Worm (Caenorhabditis elegans) whole organism, young adult: Measurements from ENCODE around the gene H21P03.10.
A peak's percentile ranks its signal among the peaks of the same experiment; 100 is the strongest.

Experiments used
- B0035.1 ChIP-seq: sonication (generic microtip); optimal IDR thresholded peaks from 2 replicates; lab custom pipeline; 2016; ENCODE audit warnings: missing genetic modification characterization, mild to moderate bottlenecking, missing compliant biosample characterization, missing genotype, missing genetic modification reagents
- B0261.1 ChIP-seq: sonication (generic microtip); optimal IDR thresholded peaks from 2 replicates; lab custom pipeline; 2016; ENCODE audit warnings: mild to moderate bottlenecking, missing genetic modification characterization, moderate library complexity, missing compliant biosample characterization
- C17E4.6 ChIP-seq: fragments of 200-800 bp; sonication (Bioruptor generic); IDR thresholded peaks from 2 replicates; pipeline ENCODE4 v1.3.6; 2022; ENCODE audit warnings: missing genetic modification reagents, missing genetic modification characterization, missing compliant biosample characterization
- F22D6.2 ChIP-seq: sonication (generic microtip); optimal IDR thresholded peaks from 2 replicates; lab custom pipeline; 2016; ENCODE audit warnings: mild to moderate bottlenecking, missing genetic modification characterization, missing compliant biosample characterization
- F33H1.4 ChIP-seq: fragments of 200-800 bp; sonication (Bioruptor generic); IDR thresholded peaks from 2 replicates; pipeline ENCODE4 v1.3.6; 2022; ENCODE audit warnings: missing genetic modification reagents, missing genetic modification characterization, missing compliant biosample characterization
- F49E8.2 ChIP-seq: sonication (generic microtip); optimal IDR thresholded peaks from 3 replicates; lab custom pipeline; 2017; ENCODE audit warnings: missing genetic modification characterization, mild to moderate bottlenecking, missing compliant biosample characterization, antibody characterized with exemption, moderate library complexity; ENCODE audit not compliant: insufficient read depth
- F55B11.4 ChIP-seq: sonication (generic microtip); optimal IDR thresholded peaks from 2 replicates; lab custom pipeline; 2016; ENCODE audit warnings: missing compliant biosample characterization, missing genetic modification characterization, borderline replicate concordance; ENCODE audit not compliant: insufficient read depth
- F57C9.4 ChIP-seq: sonication (generic microtip); optimal IDR thresholded peaks from 2 replicates; lab custom pipeline; 2017; ENCODE audit warnings: mild to moderate bottlenecking, missing genetic modification characterization, missing compliant biosample characterization
- Y95B8A.8 ChIP-seq: fragments of 200-800 bp; sonication (Bioruptor generic); IDR thresholded peaks from 2 replicates; pipeline ENCODE4 v1.3.6; 2022; ENCODE audit warnings: missing genetic modification reagents, missing genetic modification characterization, missing compliant biosample characterization
- atf-7 ChIP-seq: sonication (generic microtip); optimal IDR thresholded peaks from 2 replicates; lab custom pipeline; 2017; ENCODE audit warnings: mild to moderate bottlenecking, missing genetic modification characterization, missing compliant biosample characterization
- attf-5 ChIP-seq: fragments of 200-800 bp; sonication (Bioruptor generic); optimal IDR thresholded peaks from 2 replicates; lab custom pipeline; 2018; ENCODE audit warnings: mild to moderate bottlenecking, missing genetic modification characterization, missing compliant biosample characterization
- attf-6 ChIP-seq: fragments of 200-800 bp; sonication (Bioruptor generic); IDR thresholded peaks from 2 replicates; pipeline ENCODE4 v1.3.6; 2022; ENCODE audit warnings: missing genetic modification reagents, missing genetic modification characterization, missing compliant biosample characterization
- ccch-3 ChIP-seq: fragments of 200-800 bp; sonication (Bioruptor generic); optimal IDR thresholded peaks from 2 replicates; lab custom pipeline; 2018; ENCODE audit warnings: mild to moderate bottlenecking, missing genetic modification characterization, missing compliant biosample characterization
- cebp-1 ChIP-seq, 2 experiments: fragments of 200-800 bp in 1 of 2; sonication (Bioruptor generic) in 1 of 2; sonication (generic microtip) in 1 of 2; IDR thresholded peaks in 1 of 2; optimal IDR thresholded peaks in 1 of 2; 2 replicates each; pipeline versions ENCODE4 v1.3.6 to Lab custom; 2017 to 2022; ENCODE audit warnings: missing compliant biosample characterization in 2 of 2, missing genetic modification characterization in 2 of 2, mild to moderate bottlenecking in 1 of 2, missing genetic modification reagents in 1 of 2, moderate library complexity in 1 of 2
- ceh-79 ChIP-seq: sonication (generic microtip); optimal IDR thresholded peaks from 2 replicates; lab custom pipeline; 2017; ENCODE audit warnings: mild to moderate bottlenecking, missing genetic modification characterization, missing compliant biosample characterization
- chd-7 ChIP-seq: sonication (generic microtip); optimal IDR thresholded peaks from 2 replicates; lab custom pipeline; 2016; ENCODE audit warnings: mild to moderate bottlenecking, missing genetic modification characterization, moderate library complexity, missing compliant biosample characterization
- dpff-1 ChIP-seq: sonication (generic microtip); optimal IDR thresholded peaks from 2 replicates; lab custom pipeline; 2017; ENCODE audit warnings: mild to moderate bottlenecking, missing genetic modification characterization, missing compliant biosample characterization
- dpl-1 ChIP-seq: fragments of 150-350 bp; optimal IDR thresholded peaks from 2 replicates; lab custom pipeline; 2014; ENCODE audit warnings: missing biosample characterization, missing genetic modification reagents, missing genetic modification characterization
- ekl-4 ChIP-seq: fragments of 200-800 bp; sonication (Bioruptor generic); IDR thresholded peaks from 2 replicates; pipeline ENCODE4 v1.3.6; 2022; ENCODE audit warnings: missing genetic modification reagents, missing genetic modification characterization, missing compliant biosample characterization
- ets-4 ChIP-seq: fragments of 200-800 bp; sonication (Bioruptor generic); optimal IDR thresholded peaks from 2 replicates; lab custom pipeline; 2018; ENCODE audit warnings: mild to moderate bottlenecking, missing genetic modification characterization, missing compliant biosample characterization
- fkh-3 ChIP-seq: sonication (generic microtip); optimal IDR thresholded peaks from 2 replicates; lab custom pipeline; 2016; ENCODE audit warnings: mild to moderate bottlenecking, missing genetic modification characterization, missing compliant biosample characterization
- him-1 ChIP-seq: sonication (generic microtip); optimal IDR thresholded peaks from 2 replicates; lab custom pipeline; 2016; ENCODE audit warnings: missing genotype, missing genetic modification reagents, missing genetic modification characterization, missing compliant biosample characterization
- let-607 ChIP-seq, 2 experiments: fragments of 200-800 bp in 1 of 2; sonication (Bioruptor generic) in 1 of 2; sonication (generic microtip) in 1 of 2; optimal IDR thresholded peaks; 2 replicates each; lab custom pipeline; 2016 to 2018; ENCODE audit warnings: mild to moderate bottlenecking in 2 of 2, missing compliant biosample characterization in 2 of 2, missing genetic modification characterization in 2 of 2, moderate library complexity in 2 of 2, missing genotype in 1 of 2
- lin-54 ChIP-seq: fragments of 200-800 bp; sonication (Bioruptor generic); optimal IDR thresholded peaks from 2 replicates; lab custom pipeline; 2018; ENCODE audit warnings: mild to moderate bottlenecking, missing genetic modification characterization, missing compliant biosample characterization
- madf-3 ChIP-seq: fragments of 200-800 bp; sonication (Bioruptor generic); IDR thresholded peaks from 2 replicates; pipeline ENCODE4 v1.3.6; 2022; ENCODE audit warnings: missing genetic modification reagents, missing genetic modification characterization, missing compliant biosample characterization
- madf-6 ChIP-seq: fragments of 200-800 bp; sonication (Bioruptor generic); IDR thresholded peaks from 2 replicates; pipeline ENCODE4 v1.3.6; 2022; ENCODE audit warnings: missing genetic modification reagents, missing genetic modification characterization, missing compliant biosample characterization
- madf-8 ChIP-seq: fragments of 200-800 bp; sonication (Bioruptor generic); conservative IDR thresholded peaks from 2 replicates; pipeline ENCODE4 v1.3.6; 2022; ENCODE audit warnings: missing genetic modification reagents, missing genetic modification characterization, missing compliant biosample characterization
- mel-28 ChIP-seq: sonication (generic microtip); optimal IDR thresholded peaks from 2 replicates; lab custom pipeline; 2016; ENCODE audit warnings: borderline replicate concordance, mild to moderate bottlenecking, missing genetic modification characterization, missing compliant biosample characterization
- mes-4 ChIP-seq: sonication (generic microtip); optimal IDR thresholded peaks from 2 replicates; lab custom pipeline; 2016; ENCODE audit warnings: missing genotype, missing genetic modification characterization, missing compliant biosample characterization
- nhr-80 ChIP-seq: sonication (generic microtip); optimal IDR thresholded peaks from 2 replicates; lab custom pipeline; 2016; ENCODE audit warnings: missing genetic modification characterization, missing compliant biosample characterization
- nhr-90 ChIP-seq: sonication (generic microtip); optimal IDR thresholded peaks from 2 replicates; lab custom pipeline; 2016; ENCODE audit warnings: missing genotype, mild to moderate bottlenecking, missing genetic modification characterization, missing compliant biosample characterization
- pbrm-1 ChIP-seq: fragments of 200-800 bp; sonication (Bioruptor generic); IDR thresholded peaks from 2 replicates; pipeline ENCODE4 v1.3.6; 2022; ENCODE audit warnings: missing genetic modification reagents, missing genetic modification characterization, missing compliant biosample characterization
- rpc-1 ChIP-seq, 2 experiments: fragments of 150-350 bp in 1 of 2; sonication (generic microtip) in 1 of 2; optimal IDR thresholded peaks; 2 replicates each; lab custom pipeline; 2014 to 2018; ENCODE audit warnings: missing biosample characterization in 1 of 2, missing genetic modification characterization in 1 of 2, missing genetic modification reagents in 1 of 2, missing genotype in 1 of 2
- snpc-3.4 ChIP-seq: sonication (generic microtip); optimal IDR thresholded peaks from 2 replicates; lab custom pipeline; 2017; ENCODE audit warnings: missing genetic modification characterization, mild to moderate bottlenecking, missing compliant biosample characterization, antibody characterized with exemption, moderate library complexity, missing genotype, missing genetic modification reagents
- snpc-4 ChIP-seq, 5 experiments: fragments of 150-350 bp in 1 of 5; sonication (generic microtip) in 4 of 5; optimal IDR thresholded peaks; 2 replicates each; lab custom pipeline; 2014 to 2018; ENCODE audit warnings: missing genetic modification characterization in 5 of 5, missing biosample characterization in 3 of 5, antibody characterized with exemption in 2 of 5, mild to moderate bottlenecking in 2 of 5, missing compliant biosample characterization in 2 of 5, missing genotype in 2 of 5, moderate library complexity in 2 of 5, missing genetic modification reagents in 1 of 5
- sptf-2 ChIP-seq: fragments of 200-800 bp; sonication (Bioruptor generic); optimal IDR thresholded peaks from 2 replicates; lab custom pipeline; 2018; ENCODE audit warnings: mild to moderate bottlenecking, missing genetic modification characterization, missing compliant biosample characterization
- tbp1 ChIP-seq: fragments of 200-800 bp; sonication (Bioruptor generic); optimal IDR thresholded peaks from 2 replicates; lab custom pipeline; 2018; ENCODE audit warnings: mild to moderate bottlenecking, missing genetic modification characterization, missing compliant biosample characterization
- unc-130 ChIP-seq: sonication (generic microtip); optimal IDR thresholded peaks from 2 replicates; lab custom pipeline; 2016; ENCODE audit warnings: missing genetic modification reagents, missing genetic modification characterization, missing compliant biosample characterization
- xnd-1 ChIP-seq: sonication (generic microtip); optimal IDR thresholded peaks from 2 replicates; lab custom pipeline; 2016; ENCODE audit warnings: missing genotype, missing genetic modification reagents, missing genetic modification characterization, missing compliant biosample characterization
- zfh-2 ChIP-seq: fragments of 200-800 bp; sonication (Bioruptor generic); conservative IDR thresholded peaks from 2 replicates; pipeline ENCODE4 v1.3.6; 2022; ENCODE audit warnings: missing genetic modification reagents, missing genetic modification characterization, missing compliant biosample characterization
- ztf-22 ChIP-seq: fragments of 200-800 bp; sonication (Bioruptor generic); optimal IDR thresholded peaks from 2 replicates; lab custom pipeline; 2018; ENCODE audit warnings: mild to moderate bottlenecking, missing genetic modification characterization, moderate library complexity, missing compliant biosample characterization
- ztf-26 ChIP-seq: sonication (generic microtip); optimal IDR thresholded peaks from 2 replicates; lab custom pipeline; 2017; ENCODE audit warnings: missing genetic modification characterization, missing compliant biosample characterization
- ztf-28 ChIP-seq: fragments of 200-800 bp; sonication (Bioruptor generic); IDR thresholded peaks from 2 replicates; pipeline ENCODE4 v1.3.6; 2022; ENCODE audit warnings: missing genetic modification reagents, missing genetic modification characterization, missing compliant biosample characterization

The H21P03.10 gene

ce11 chrIV:11474067-11474466 is 26.5 kb upstream of the H21P03.10 start (continued):
- TF ChIP-seq F49E8.2 (tag; lab: Kevin White, UChicago) (peak; percentile 86), madf-6 (GFP tag; lab: Robert Waterston, UW) (peak; percentile 81), rpc-1 (optimal IDR thresholded peaks at IDR 0.05; lab: Kevin White, UChicago) (peak; percentile 75), rpc-1 (tag; optimal IDR thresholded peaks at IDR 0.05; lab: Kevin White, UChicago) (peak; percentile 95), atf-7 (peak; percentile 79), him-1 (peak; percentile 72), madf-8 (GFP tag; lab: Robert Waterston, UW) (0 out of 2 replicates have a peak, but pooled peaks have one; percentile 16), ceh-79 (tag; lab: Kevin White, UChicago) (peak; percentile 99), ztf-22 (GFP tag; lab: Kevin White, UChicago) (no peak), snpc-4 (GFP tag; optimal IDR thresholded peaks at IDR 0.05; lab: Kevin White, UChicago) (peak; percentile 68), snpc-4 (tag; optimal IDR thresholded peaks at IDR 0.05; lab: Kevin White, UChicago) (peak; percentile 33 to 70 (median 64)), unc-130 (peak; percentile 79), mes-4 (peak; percentile 87), F55B11.4 (tag; lab: Kevin White, UChicago) (peak; percentile 40), C17E4.6 (peak; percentile 78; the same call in 1 of the 2 replicates), madf-3 (GFP tag; lab: Robert Waterston, UW) (0 out of 2 replicates have a peak, but pooled peaks have one; percentile 44), tbp1 (GFP tag; lab: Kevin White, UChicago) (peak; percentile 97), ztf-26 (tag; lab: Kevin White, UChicago) (peak; percentile 72), zfh-2 (GFP tag; lab: Robert Waterston, UW) (peak; percentile 90), attf-6 (peak; percentile 84), fkh-3 (tag; lab: Kevin White, UChicago) (peak; percentile 90), F22D6.2 (tag; lab: Kevin White, UChicago) (peak; percentile 70), cebp-1 (GFP tag; IDR thresholded peaks at IDR 0.05; lab: Robert Waterston, UW) (no peak), cebp-1 (tag; optimal IDR thresholded peaks at IDR 0.05; lab: Kevin White, UChicago) (peak; percentile 84), pbrm-1 (GFP tag; lab: Robert Waterston, UW) (peak; percentile 75; the same call in 1 of the 2 replicates), xnd-1 (tag; lab: Kevin White, UChicago) (no peak), mel-28 (tag; lab: Kevin White, UChicago) (peak; percentile 50), chd-7 (tag; lab: Kevin White, UChicago) (peak; percentile 89), ets-4 (GFP tag; lab: Kevin White, UChicago) (peak; percentile 93), F33H1.4 (GFP tag; lab: Robert Waterston, UW) (peak; percentile 67), dpff-1 (tag; lab: Kevin White, UChicago) (peak; percentile 63), F57C9.4 (tag; lab: Kevin White, UChicago) (peak; percentile 53)

- peak; percentile 78 for TF ChIP-seq zfh-2 (GFP tag; lab: Robert Waterston, UW)
- TF ChIP-seq let-607 (tag; optimal IDR thresholded peaks at IDR 0.05; lab: Kevin White, UChicago): no peak
- TF ChIP-seq, all 124 proteins: peak for 1
These were observed 25.4 kb upstream of the H21P03.10 start for ce11 chrIV:11475080-11475479.

- TF ChIP-seq F49E8.2 (tag; lab: Kevin White, UChicago): peak; percentile 37
- no peak for TF ChIP-seq ztf-28 (GFP tag; lab: Robert Waterston, UW)
- no peak for TF ChIP-seq dpl-1 (GFP tag; lab: Kevin White, UChicago)
- TF ChIP-seq madf-3 (GFP tag; lab: Robert Waterston, UW): peak; percentile 69; the same call in 1 of the 2 replicates
- TF ChIP-seq attf-6: peak; percentile 8; the same call in 1 of the 2 replicates
- no peak for TF ChIP-seq sptf-2
- TF ChIP-seq attf-5 (GFP tag; lab: Kevin White, UChicago): peak; percentile 17
- peak; percentile 24 for TF ChIP-seq lin-54 (GFP tag; lab: Kevin White, UChicago)
- TF ChIP-seq snpc-3.4 (tag; lab: Kevin White, UChicago): peak; percentile 20
- no peak for TF ChIP-seq nhr-90 (tag; lab: Kevin White, UChicago)
- TF ChIP-seq nhr-80: peak; percentile 7
- TF ChIP-seq madf-6 (GFP tag; lab: Robert Waterston, UW): peak; percentile 56
- TF ChIP-seq ekl-4 (GFP tag; lab: Robert Waterston, UW): peak; percentile 59; the same call in 1 of the 2 replicates
- TF ChIP-seq B0035.1 (tag; lab: Kevin White, UChicago): no peak
- no peak for TF ChIP-seq Y95B8A.8
- TF ChIP-seq B0261.1 (tag; lab: Kevin White, UChicago): no peak
- TF ChIP-seq ccch-3: no peak
- no peak for TF ChIP-seq F57C9.4 (tag; lab: Kevin White, UChicago)
These were observed 21.4 kb upstream of the H21P03.10 start, which contains the start of gene catp-8 for ce11 chrIV:11479095-11479494. catp-8 (minus strand) TSS chrIV:11479251.
